Worm (Caenorhabditis elegans): ENCODE measurements around the gene F11C1.10.

DNA sequence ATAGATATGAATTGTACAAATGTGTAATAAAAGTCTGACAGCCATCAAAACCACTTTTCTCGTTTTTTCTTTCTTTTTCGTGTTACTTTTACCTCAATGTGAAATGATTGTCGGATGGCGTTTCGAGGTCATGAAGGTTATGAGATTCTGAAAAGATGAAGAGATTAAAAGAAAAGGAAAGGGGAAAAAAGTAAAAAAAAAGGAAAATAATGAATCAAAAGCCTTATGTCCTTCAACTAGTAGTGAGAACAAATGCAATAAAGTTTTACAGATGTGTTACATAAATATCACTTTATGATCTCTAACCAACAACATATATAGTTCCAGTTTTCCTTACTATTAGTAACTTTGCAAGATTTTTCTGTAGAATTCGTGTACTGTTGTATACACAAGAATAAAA lies 36.1 kb upstream of the F11C1.10 start, which contains the start of gene gmap-3:
- TF ChIP-seq ama-1 (optimal IDR thresholded peaks at IDR 0.05) (no peak), hmbx-1 (tag; optimal IDR thresholded peaks at IDR 0.05) (no peak), F13C5.2 (tag; optimal IDR thresholded peaks at IDR 0.05) (no peak), ets-7 (tag; optimal IDR thresholded peaks at IDR 0.05) (no peak), pes-1 (GFP tag; IDR thresholded peaks at IDR 0.05) (no peak), sea-1 (GFP tag; conservative IDR thresholded peaks at IDR 0.05) (no peak)
